Fruit fly (Drosophila melanogaster): ENCODE data around the gene Nlp.

dm6 chr3R:30021559-30022451 is 17.2 kb downstream of the Nlp start, which contains the start of gene Mgat2:
- TF ChIP-seq cnc (optimal IDR thresholded peaks at IDR 0.05) (no peak), CG33017 (tag; optimal IDR thresholded peaks at IDR 0.05) (peak; percentile 65), CG7101 (tag; optimal IDR thresholded peaks at IDR 0.05) (peak; percentile 42), toe (GFP tag; optimal IDR thresholded peaks at IDR 0.05) (no peak), CG7045 (GFP tag; optimal IDR thresholded peaks at IDR 0.05) (peak; percentile 50)
